Fruit fly (Drosophila melanogaster): ENCODE results near the gene REPTOR.

The REPTOR gene

dm6 chr3R:24574123-24574522, 8.5 kb downstream of the REPTOR start (continued):
- no peak for TF ChIP-seq CG11560 (tag; IDR thresholded peaks at IDR 0.05)
- peak; percentile 85 for TF ChIP-seq Hmr (GFP tag; optimal IDR thresholded peaks at IDR 0.05)
- no peak for TF ChIP-seq CG15479 (GFP tag; optimal IDR thresholded peaks at IDR 0.05)
- TF ChIP-seq Bgb (GFP tag; IDR thresholded peaks at IDR 0.05; ENCODE audit: partially characterized antibody): no peak
- TF ChIP-seq CG18262 (tag; optimal IDR thresholded peaks at IDR 0.05): peak; percentile 66
- peak; percentile 47 for TF ChIP-seq phol (tag; optimal IDR thresholded peaks at IDR 0.05)
- TF ChIP-seq CG7745 (tag; optimal IDR thresholded peaks at IDR 0.05): no peak
- TF ChIP-seq Dll (GFP tag; IDR thresholded peaks at IDR 0.05; ENCODE audit: partially characterized antibody): no peak
- TF ChIP-seq CG14667 (GFP tag; IDR thresholded peaks at IDR 0.05): no peak
- TF ChIP-seq unc-4 (GFP tag; IDR thresholded peaks at IDR 0.05; ENCODE audit: partially characterized antibody): no peak
- peak; percentile 38 for TF ChIP-seq Deaf1 (tag; optimal IDR thresholded peaks at IDR 0.05)
- TF ChIP-seq Dip3 (GFP tag; optimal IDR thresholded peaks at IDR 0.05): no peak
- TF ChIP-seq CG11093 (GFP tag; IDR thresholded peaks at IDR 0.05): no peak
- TF ChIP-seq CG8765 (GFP tag; IDR thresholded peaks at IDR 0.05): no peak
- TF ChIP-seq HLH54F (GFP tag; optimal IDR thresholded peaks at IDR 0.05): no peak
- no peak for TF ChIP-seq Trl (optimal IDR thresholded peaks at IDR 0.05)
- TF ChIP-seq Trl (GFP tag; optimal IDR thresholded peaks at IDR 0.05): no peak
- peak; percentile 76 for TF ChIP-seq CG13894 (tag; optimal IDR thresholded peaks at IDR 0.05)
- peak; percentile 93 for TF ChIP-seq CG18599 (GFP tag; optimal IDR thresholded peaks at IDR 0.05)
- no peak for TF ChIP-seq CG5245 (GFP tag; optimal IDR thresholded peaks at IDR 0.05)
- peak; percentile 34 for TF ChIP-seq Nf-YB (GFP tag; optimal IDR thresholded peaks at IDR 0.05)
- TF ChIP-seq CG12659 (GFP tag; optimal IDR thresholded peaks at IDR 0.05): peak; percentile 68
- TF ChIP-seq CG2875 (GFP tag; optimal IDR thresholded peaks at IDR 0.05): no peak
- no peak for TF ChIP-seq Dp (GFP tag; optimal IDR thresholded peaks at IDR 0.05)
- TF ChIP-seq vfl (GFP tag; optimal IDR thresholded peaks at IDR 0.05): no peak
- peak; percentile 32 for TF ChIP-seq CG18619 (GFP tag; optimal IDR thresholded peaks at IDR 0.05)
- TF ChIP-seq HHEX (GFP tag; optimal IDR thresholded peaks at IDR 0.05): peak; percentile 39
- no peak for TF ChIP-seq tio (GFP tag; optimal IDR thresholded peaks at IDR 0.05)
- no peak for TF ChIP-seq peb (GFP tag; IDR thresholded peaks at IDR 0.05)
- no peak for TF ChIP-seq Camta (GFP tag; optimal IDR thresholded peaks at IDR 0.05)
- TF ChIP-seq CG4617 (GFP tag; optimal IDR thresholded peaks at IDR 0.05; ENCODE audit: borderline replicate concordance): no peak
- TF ChIP-seq ase (GFP tag; IDR thresholded peaks at IDR 0.05): no peak
- TF ChIP-seq crc (GFP tag; optimal IDR thresholded peaks at IDR 0.05): no peak
- no peak for TF ChIP-seq Dref (GFP tag; IDR thresholded peaks at IDR 0.05)
- no peak for TF ChIP-seq Dip2 (GFP tag; IDR thresholded peaks at IDR 0.05)
- TF ChIP-seq bab2 (GFP tag; optimal IDR thresholded peaks at IDR 0.05): no peak
- TF ChIP-seq CG9932 (GFP tag; IDR thresholded peaks at IDR 0.05): peak; percentile 44
- TF ChIP-seq CG11085 (GFP tag; IDR thresholded peaks at IDR 0.05): no peak
- TF ChIP-seq MBD-R2 (GFP tag; IDR thresholded peaks at IDR 0.05): no peak
- no peak for TF ChIP-seq ken (GFP tag; IDR thresholded peaks at IDR 0.05)
- TF ChIP-seq B-H2 (GFP tag; optimal IDR thresholded peaks at IDR 0.05): peak; percentile 77
- peak; percentile 63 for TF ChIP-seq CG31441 (GFP tag; IDR thresholded peaks at IDR 0.05)
- TF ChIP-seq CG3838 (GFP tag; optimal IDR thresholded peaks at IDR 0.05): peak; percentile 12
- TF ChIP-seq Poxn (GFP tag; IDR thresholded peaks at IDR 0.05): no peak
- no peak for TF ChIP-seq sc (optimal IDR thresholded peaks at IDR 0.05)
- TF ChIP-seq sc (GFP tag; optimal IDR thresholded peaks at IDR 0.05): no peak
- TF ChIP-seq Fer3 (tag; optimal IDR thresholded peaks at IDR 0.05): peak; percentile 54
- TF ChIP-seq h (optimal IDR thresholded peaks at IDR 0.05): no peak
- TF ChIP-seq btn (GFP tag; optimal IDR thresholded peaks at IDR 0.05): no peak
- TF ChIP-seq da (GFP tag; optimal IDR thresholded peaks at IDR 0.05): no peak
- TF ChIP-seq Nf-YA (GFP tag; IDR thresholded peaks at IDR 0.05): no peak
- TF ChIP-seq gsb (GFP tag; IDR thresholded peaks at IDR 0.05): no peak
- TF ChIP-seq CG30431 (GFP tag; optimal IDR thresholded peaks at IDR 0.05): no peak
